Fruit fly (Drosophila melanogaster): Measurements from ENCODE around the gene Spn77Bb.

Gene Spn77Bb

DNA sequence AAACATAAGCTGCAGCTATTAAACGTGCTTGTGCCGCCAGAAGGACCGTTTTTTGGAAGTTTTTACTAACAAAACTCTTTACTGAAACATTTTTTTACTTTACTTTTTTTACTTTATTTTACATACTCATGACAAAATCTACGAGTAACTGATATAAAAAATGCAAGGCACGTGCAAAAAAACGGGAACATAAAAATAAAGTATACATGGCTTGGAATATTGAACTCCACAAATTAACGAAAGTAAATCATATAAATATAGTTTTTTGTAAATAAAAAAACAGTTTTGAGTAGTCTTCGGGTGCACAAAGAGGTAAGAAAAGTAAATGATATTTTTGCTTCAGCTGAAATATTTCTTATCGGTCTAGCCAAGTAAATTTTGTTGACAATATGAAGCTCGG is at the start of gene Spn77Bb:
Gene Spn77Bb, plus strand, starts transcription at position 301 of the 400 bp plus-strand sequence.
- TF ChIP-seq CG10348 (GFP tag; IDR thresholded peaks at IDR 0.05) = no peak
- TF ChIP-seq Ets98B (GFP tag; IDR thresholded peaks at IDR 0.05) = no peak
- TF ChIP-seq CG9948 (tag; optimal IDR thresholded peaks at IDR 0.05) = no peak
- no peak for TF ChIP-seq D1 (tag; optimal IDR thresholded peaks at IDR 0.05)
- no peak for TF ChIP-seq CG4496 (GFP tag; IDR thresholded peaks at IDR 0.05)
- no peak for TF ChIP-seq CG12605 (GFP tag; IDR thresholded peaks at IDR 0.05)
- TF ChIP-seq Pif1A (GFP tag; optimal IDR thresholded peaks at IDR 0.05) = no peak
- no peak for TF ChIP-seq CG17806 (tag; optimal IDR thresholded peaks at IDR 0.05)
- TF ChIP-seq CG15710 (tag; optimal IDR thresholded peaks at IDR 0.05) = no peak
- no peak for TF ChIP-seq CG8301 (tag; optimal IDR thresholded peaks at IDR 0.05)
- TF ChIP-seq CG8159 (tag; optimal IDR thresholded peaks at IDR 0.05) = no peak
- TF ChIP-seq Pif1B (GFP tag; optimal IDR thresholded peaks at IDR 0.05) = no peak
- TF ChIP-seq rn (GFP tag; IDR thresholded peaks at IDR 0.05) = no peak
- no peak for TF ChIP-seq CG14655 (GFP tag; optimal IDR thresholded peaks at IDR 0.05)
- no peak for TF ChIP-seq fd96Ca (GFP tag; IDR thresholded peaks at IDR 0.05)
- TF ChIP-seq EcR (GFP tag; optimal IDR thresholded peaks at IDR 0.05) = no peak
- no peak for TF ChIP-seq Snoo (tag; optimal IDR thresholded peaks at IDR 0.05)
- no peak for TF ChIP-seq CG34367 (tag; optimal IDR thresholded peaks at IDR 0.05)

DNA sequence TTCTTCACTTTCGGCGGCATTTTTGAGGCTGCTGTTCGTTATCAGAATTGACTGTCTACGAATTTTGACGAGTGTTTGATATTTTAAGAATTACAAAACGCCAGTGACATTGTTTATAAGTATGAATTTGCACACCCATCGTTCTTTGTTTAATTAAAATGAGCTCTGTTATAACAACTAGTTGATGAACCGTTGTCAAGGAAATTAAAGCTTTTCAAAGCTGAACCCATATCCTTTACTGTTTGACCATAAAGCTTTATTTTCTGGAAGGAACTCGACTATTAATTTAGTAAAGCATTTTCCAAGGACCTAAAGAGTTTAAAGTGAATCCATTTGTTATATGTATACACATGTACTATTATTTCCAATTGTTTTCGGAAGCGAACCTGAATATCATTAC is 45.5 kb upstream of the Spn77Bb start, which contains the start of gene CG17122:
Gene CG17122, minus strand, starts transcription at position 101 of the 400 bp plus-strand sequence.
- TF ChIP-seq CG9948 (tag; optimal IDR thresholded peaks at IDR 0.05) (no peak), rn (GFP tag; IDR thresholded peaks at IDR 0.05) (no peak), fd96Ca (GFP tag; IDR thresholded peaks at IDR 0.05) (no peak), Ets98B (GFP tag; IDR thresholded peaks at IDR 0.05) (no peak), CG4496 (GFP tag; IDR thresholded peaks at IDR 0.05) (no peak), CG8301 (tag; optimal IDR thresholded peaks at IDR 0.05) (no peak), CG34367 (tag; optimal IDR thresholded peaks at IDR 0.05) (no peak), CG8159 (tag; optimal IDR thresholded peaks at IDR 0.05) (no peak), CG32121 (GFP tag; IDR thresholded peaks at IDR 0.05) (no peak), CG14655 (GFP tag; optimal IDR thresholded peaks at IDR 0.05) (no peak), CG12605 (GFP tag; IDR thresholded peaks at IDR 0.05) (no peak), Snoo (tag; optimal IDR thresholded peaks at IDR 0.05) (no peak), Pif1B (GFP tag; optimal IDR thresholded peaks at IDR 0.05) (no peak)

DNA sequence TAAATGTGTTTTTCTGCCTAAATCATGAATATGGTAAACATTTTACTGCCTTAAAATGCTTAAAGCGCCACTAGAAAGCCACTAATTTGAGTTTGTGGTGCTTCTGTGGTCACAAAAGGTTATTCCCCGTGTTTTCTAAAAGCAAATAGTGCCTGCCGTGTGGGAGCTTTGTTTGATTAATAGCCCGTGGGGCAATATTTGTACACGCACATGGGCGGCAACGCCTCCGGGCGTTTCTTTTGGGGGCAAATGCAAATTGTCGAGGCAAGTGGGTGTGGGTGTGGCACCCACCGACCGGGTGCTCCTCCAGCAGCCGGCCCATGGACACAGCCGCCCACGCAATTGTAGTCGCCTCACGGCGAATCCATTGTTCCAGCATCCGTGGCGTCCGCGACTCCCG is 44.9 kb upstream of the Spn77Bb start:
- no peak for TF ChIP-seq Pif1B (GFP tag; optimal IDR thresholded peaks at IDR 0.05)
- no peak for TF ChIP-seq CG8159 (tag; optimal IDR thresholded peaks at IDR 0.05)
- TF ChIP-seq CG10348 (GFP tag; IDR thresholded peaks at IDR 0.05) = no peak
- TF ChIP-seq Snoo (tag; optimal IDR thresholded peaks at IDR 0.05) = no peak

- TF ChIP-seq rn (GFP tag; IDR thresholded peaks at IDR 0.05) = no peak
- TF ChIP-seq CG32121 (GFP tag; IDR thresholded peaks at IDR 0.05) = 0 out of 2 replicates have a peak, but pooled peaks have one; percentile 37
- no peak for TF ChIP-seq CG8301 (tag; optimal IDR thresholded peaks at IDR 0.05)
- TF ChIP-seq CG14655 (GFP tag; optimal IDR thresholded peaks at IDR 0.05) = peak; percentile 47
- TF ChIP-seq D1 (tag; optimal IDR thresholded peaks at IDR 0.05) = no peak
- peak; percentile 39 for TF ChIP-seq CG8159 (tag; optimal IDR thresholded peaks at IDR 0.05)
- TF ChIP-seq Pif1B (GFP tag; optimal IDR thresholded peaks at IDR 0.05) = peak; percentile 7
- 0 out of 2 replicates have a peak, but pooled peaks have one; percentile 48 for TF ChIP-seq Ets98B (GFP tag; IDR thresholded peaks at IDR 0.05)
- TF ChIP-seq fd96Ca (GFP tag; IDR thresholded peaks at IDR 0.05) = 0 out of 3 replicates have a peak, but pooled peaks have one; percentile 35
- peak; percentile 43 for TF ChIP-seq Pif1A (GFP tag; optimal IDR thresholded peaks at IDR 0.05)
Observed at dm6 chr3L:20276615-20277014, 44.1 kb upstream of the Spn77Bb start.

dm6 chr3L:20281254-20281653 is 39.5 kb upstream of the Spn77Bb start:
- no peak for TF ChIP-seq EcR (GFP tag; optimal IDR thresholded peaks at IDR 0.05)
- no peak for TF ChIP-seq CG14655 (GFP tag; optimal IDR thresholded peaks at IDR 0.05)
- no peak for TF ChIP-seq CG8159 (tag; optimal IDR thresholded peaks at IDR 0.05)
- TF ChIP-seq CG15710 (tag; optimal IDR thresholded peaks at IDR 0.05) = no peak
- no peak for TF ChIP-seq Pif1B (GFP tag; optimal IDR thresholded peaks at IDR 0.05)
- no peak for TF ChIP-seq CG34367 (tag; optimal IDR thresholded peaks at IDR 0.05)
- no peak for TF ChIP-seq Ets98B (GFP tag; IDR thresholded peaks at IDR 0.05)
- TF ChIP-seq CG17806 (tag; optimal IDR thresholded peaks at IDR 0.05) = no peak
- TF ChIP-seq CG4496 (GFP tag; IDR thresholded peaks at IDR 0.05) = no peak

DNA sequence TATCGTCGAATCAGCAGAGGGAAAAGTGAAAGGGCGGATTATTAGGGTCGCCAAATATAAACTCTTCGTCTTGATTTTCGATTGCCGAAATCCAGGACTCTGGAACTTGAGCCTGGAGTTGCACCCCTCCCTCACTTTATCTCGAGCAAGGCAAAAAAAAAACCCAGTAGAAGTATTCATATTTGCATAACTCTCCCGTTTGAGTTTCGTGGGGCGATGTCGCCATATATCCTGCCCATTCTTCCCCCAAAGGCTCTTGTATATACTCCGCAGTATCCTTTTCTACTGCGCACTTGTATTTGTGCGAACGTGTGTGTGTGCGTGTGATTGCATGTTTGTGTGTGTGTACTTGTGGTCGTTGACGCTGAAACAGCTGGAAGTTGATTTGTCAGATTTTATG is 33.7 kb upstream of the Spn77Bb start:
- TF ChIP-seq EcR (GFP tag; optimal IDR thresholded peaks at IDR 0.05) (no peak), CG15710 (tag; optimal IDR thresholded peaks at IDR 0.05) (no peak), CG9948 (tag; optimal IDR thresholded peaks at IDR 0.05) (no peak), Pif1B (GFP tag; optimal IDR thresholded peaks at IDR 0.05) (no peak), CG12605 (GFP tag; IDR thresholded peaks at IDR 0.05) (no peak)

DNA sequence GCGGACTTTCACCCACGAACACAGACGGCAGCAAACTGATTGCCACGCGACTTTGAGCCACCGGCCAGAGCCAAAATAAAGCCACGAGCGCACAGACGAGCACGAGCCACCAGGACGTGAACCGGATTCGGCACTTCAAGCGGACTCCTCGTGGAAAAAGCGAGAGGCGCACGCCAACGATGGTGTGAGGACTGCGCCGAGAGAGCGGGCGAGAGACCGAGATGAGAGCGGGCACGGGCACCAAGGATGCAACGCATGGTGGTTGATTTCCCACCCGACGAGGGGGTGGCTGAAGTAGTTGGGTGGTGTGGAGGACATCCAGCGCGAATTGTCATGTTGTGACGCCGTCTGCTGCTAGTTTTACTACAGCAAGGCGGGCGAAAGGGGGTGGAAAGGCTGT is 25.7 kb upstream of the Spn77Bb start, which contains the start of gene gogo:
Gene gogo, minus strand, starts transcription at position 39 of the 400 bp plus-strand sequence.
- TF ChIP-seq CG17806 (tag; optimal IDR thresholded peaks at IDR 0.05) (no peak), CG34367 (tag; optimal IDR thresholded peaks at IDR 0.05) (no peak), CG12605 (GFP tag; IDR thresholded peaks at IDR 0.05) (no peak), Snoo (tag; optimal IDR thresholded peaks at IDR 0.05) (no peak), CG9948 (tag; optimal IDR thresholded peaks at IDR 0.05) (no peak), D1 (tag; optimal IDR thresholded peaks at IDR 0.05) (no peak)

DNA sequence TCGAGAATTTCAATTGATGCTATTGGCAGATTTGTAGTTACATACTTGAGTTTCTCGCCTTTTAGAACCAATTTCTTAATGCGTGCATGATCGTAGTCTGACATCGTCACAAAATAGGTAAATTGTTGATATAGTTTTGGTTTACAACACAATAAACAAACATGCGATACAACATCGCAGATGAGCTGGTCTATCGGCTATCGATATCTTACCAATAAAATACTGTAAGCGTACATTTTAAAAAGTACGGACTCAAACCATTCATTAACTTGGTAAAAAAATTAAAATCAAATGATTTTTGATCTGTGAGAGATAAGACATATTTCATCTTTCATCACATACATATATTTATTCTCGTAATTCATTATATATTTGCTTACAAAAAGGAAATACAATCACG is 24.0 kb upstream of the Spn77Bb start, which contains the start of gene FRG1:
Gene FRG1, minus strand, starts transcription at position 175 of the 400 bp plus-strand sequence.
- TF ChIP-seq CG32121 (GFP tag; IDR thresholded peaks at IDR 0.05) (no peak), D1 (tag; optimal IDR thresholded peaks at IDR 0.05) (no peak), EcR (GFP tag; optimal IDR thresholded peaks at IDR 0.05) (no peak), Pif1A (GFP tag; optimal IDR thresholded peaks at IDR 0.05) (no peak)
